Worm (Caenorhabditis elegans) whole organism, young adult: ENCODE data around the gene T22D1.18.
A peak's percentile ranks its signal among the peaks of the same experiment; 100 is the strongest.

ENCODE experiments used
- B0261.1 ChIP-seq: sonication (generic microtip); optimal IDR thresholded peaks from 2 replicates; lab custom pipeline; 2016; ENCODE audit warnings: mild to moderate bottlenecking, missing genetic modification characterization, moderate library complexity, missing compliant biosample characterization
- B0336.3 ChIP-seq: fragments of 200-800 bp; sonication (Bioruptor generic); IDR thresholded peaks from 2 replicates; pipeline ENCODE4 v1.3.6; 2022; ENCODE audit warnings: missing genetic modification characterization, missing compliant biosample characterization
- F49E8.2 ChIP-seq: sonication (generic microtip); optimal IDR thresholded peaks from 3 replicates; lab custom pipeline; 2017; ENCODE audit warnings: missing genetic modification characterization, mild to moderate bottlenecking, missing compliant biosample characterization, antibody characterized with exemption, moderate library complexity; ENCODE audit not compliant: insufficient read depth
- F52B5.7 ChIP-seq: sonication (generic microtip); optimal IDR thresholded peaks from 2 replicates; lab custom pipeline; 2016; ENCODE audit warnings: mild to moderate bottlenecking, missing genetic modification characterization, missing compliant biosample characterization
- F55B11.4 ChIP-seq: sonication (generic microtip); optimal IDR thresholded peaks from 2 replicates; lab custom pipeline; 2016; ENCODE audit warnings: missing compliant biosample characterization, missing genetic modification characterization, borderline replicate concordance; ENCODE audit not compliant: insufficient read depth
- F57A8.1 ChIP-seq: fragments of 200-800 bp; sonication (Bioruptor generic); optimal IDR thresholded peaks from 2 replicates; lab custom pipeline; 2018; ENCODE audit warnings: mild to moderate bottlenecking, missing genetic modification characterization, moderate library complexity, missing compliant biosample characterization
- Y67H2A.10 ChIP-seq: fragments of 200-800 bp; sonication (Bioruptor generic); conservative IDR thresholded peaks from 2 replicates; pipeline ENCODE4 v1.3.6; 2022; ENCODE audit warnings: missing genetic modification reagents, missing genetic modification characterization, missing compliant biosample characterization
- Y79H2A.3 ChIP-seq: fragments of 200-800 bp; sonication (Bioruptor generic); conservative IDR thresholded peaks from 2 replicates; pipeline ENCODE4 v1.3.6; 2022; ENCODE audit warnings: missing genetic modification reagents, missing genetic modification characterization, missing compliant biosample characterization
- aptf-3 ChIP-seq: fragments of 200-800 bp; sonication (Bioruptor generic); IDR thresholded peaks from 2 replicates; pipeline ENCODE4 v1.3.6; 2022; ENCODE audit warnings: missing genetic modification characterization, missing compliant biosample characterization
- athp-1 ChIP-seq: sonication (generic microtip); optimal IDR thresholded peaks from 2 replicates; lab custom pipeline; 2017; ENCODE audit warnings: mild to moderate bottlenecking, missing genetic modification characterization, missing compliant biosample characterization
- bed-2 ChIP-seq: fragments of 200-800 bp; sonication (Bioruptor generic); IDR thresholded peaks from 2 replicates; pipeline ENCODE4 v1.3.6; 2022; ENCODE audit warnings: missing genetic modification reagents, missing genetic modification characterization, missing compliant biosample characterization
- ceh-27 ChIP-seq: fragments of 200-800 bp; sonication (Bioruptor generic); optimal IDR thresholded peaks from 2 replicates; lab custom pipeline; 2018; ENCODE audit warnings: mild to moderate bottlenecking, missing genetic modification characterization, moderate library complexity, missing compliant biosample characterization
- ceh-40 ChIP-seq: fragments of 200-800 bp; sonication (Bioruptor generic); IDR thresholded peaks from 2 replicates; pipeline ENCODE4 v1.3.6; 2022; ENCODE audit warnings: missing genetic modification characterization, missing compliant biosample characterization
- ceh-58 ChIP-seq: fragments of 200-800 bp; sonication (Bioruptor generic); IDR thresholded peaks from 2 replicates; pipeline ENCODE4 v1.3.6; 2022; ENCODE audit warnings: missing genetic modification characterization, missing compliant biosample characterization
- ceh-79 ChIP-seq: sonication (generic microtip); optimal IDR thresholded peaks from 2 replicates; lab custom pipeline; 2017; ENCODE audit warnings: mild to moderate bottlenecking, missing genetic modification characterization, missing compliant biosample characterization
- ceh-91 ChIP-seq: fragments of 200-800 bp; sonication (Bioruptor generic); IDR thresholded peaks from 2 replicates; pipeline ENCODE4 v1.3.6; 2022; ENCODE audit warnings: missing genetic modification reagents, missing genetic modification characterization, missing compliant biosample characterization
- chd-7 ChIP-seq: sonication (generic microtip); optimal IDR thresholded peaks from 2 replicates; lab custom pipeline; 2016; ENCODE audit warnings: mild to moderate bottlenecking, missing genetic modification characterization, moderate library complexity, missing compliant biosample characterization
- die-1 ChIP-seq: sonication (generic microtip); optimal IDR thresholded peaks from 2 replicates; lab custom pipeline; 2016; ENCODE audit warnings: missing genotype, mild to moderate bottlenecking, missing genetic modification characterization, missing compliant biosample characterization
- dox-1 ChIP-seq: fragments of 200-800 bp; sonication (Bioruptor generic); IDR thresholded peaks from 2 replicates; pipeline ENCODE4 v1.3.6; 2022; ENCODE audit warnings: missing genetic modification reagents, missing genetic modification characterization, missing compliant biosample characterization
- dpff-1 ChIP-seq: sonication (generic microtip); optimal IDR thresholded peaks from 2 replicates; lab custom pipeline; 2017; ENCODE audit warnings: mild to moderate bottlenecking, missing genetic modification characterization, missing compliant biosample characterization
- egl-44 ChIP-seq: fragments of 200-800 bp; sonication (Bioruptor generic); IDR thresholded peaks from 2 replicates; pipeline ENCODE4 v1.3.6; 2022; ENCODE audit warnings: missing genetic modification reagents, missing genetic modification characterization, missing compliant biosample characterization
- gei-17 ChIP-seq: fragments of 200-800 bp; sonication (Bioruptor generic); optimal IDR thresholded peaks from 2 replicates; lab custom pipeline; 2018; ENCODE audit warnings: mild to moderate bottlenecking, missing genetic modification characterization, missing compliant biosample characterization
- hmg-1.2 ChIP-seq: fragments of 200-800 bp; sonication (Bioruptor generic); IDR thresholded peaks from 2 replicates; pipeline ENCODE4 v1.3.6; 2022; ENCODE audit warnings: missing genetic modification reagents, missing genetic modification characterization, missing compliant biosample characterization
- hmg-20 ChIP-seq: fragments of 200-800 bp; sonication (Bioruptor generic); IDR thresholded peaks from 2 replicates; pipeline ENCODE4 v1.3.6; 2022; ENCODE audit warnings: missing genetic modification reagents, missing genetic modification characterization, missing compliant biosample characterization
- hsf-1 ChIP-seq: fragments of 200-800 bp; sonication (Bioruptor generic); IDR thresholded peaks from 2 replicates; pipeline ENCODE4 v1.3.6; 2022; ENCODE audit warnings: missing genetic modification reagents, missing genetic modification characterization, missing compliant biosample characterization
- lag-1 ChIP-seq: fragments of 200-800 bp; sonication (Bioruptor generic); IDR thresholded peaks from 2 replicates; pipeline ENCODE4 v1.3.6; 2022; ENCODE audit warnings: missing genetic modification reagents, missing genetic modification characterization, missing compliant biosample characterization
- let-526 ChIP-seq: fragments of 200-800 bp; sonication (Bioruptor generic); IDR thresholded peaks from 2 replicates; pipeline ENCODE4 v1.3.6; 2022; ENCODE audit warnings: missing genetic modification reagents, missing genetic modification characterization, missing compliant biosample characterization
- let-607 ChIP-seq, 2 experiments: fragments of 200-800 bp in 1 of 2; sonication (Bioruptor generic) in 1 of 2; sonication (generic microtip) in 1 of 2; optimal IDR thresholded peaks; 2 replicates each; lab custom pipeline; 2016 to 2018; ENCODE audit warnings: mild to moderate bottlenecking in 2 of 2, missing compliant biosample characterization in 2 of 2, missing genetic modification characterization in 2 of 2, moderate library complexity in 2 of 2, missing genotype in 1 of 2
- lin-54 ChIP-seq: fragments of 200-800 bp; sonication (Bioruptor generic); optimal IDR thresholded peaks from 2 replicates; lab custom pipeline; 2018; ENCODE audit warnings: mild to moderate bottlenecking, missing genetic modification characterization, missing compliant biosample characterization
- madf-6 ChIP-seq: fragments of 200-800 bp; sonication (Bioruptor generic); IDR thresholded peaks from 2 replicates; pipeline ENCODE4 v1.3.6; 2022; ENCODE audit warnings: missing genetic modification reagents, missing genetic modification characterization, missing compliant biosample characterization
- mcd-1 ChIP-seq: fragments of 200-800 bp; sonication (Bioruptor generic); IDR thresholded peaks from 2 replicates; pipeline ENCODE4 v1.3.6; 2022; ENCODE audit warnings: missing genetic modification reagents, missing genetic modification characterization, missing compliant biosample characterization
- mel-28 ChIP-seq: sonication (generic microtip); optimal IDR thresholded peaks from 2 replicates; lab custom pipeline; 2016; ENCODE audit warnings: borderline replicate concordance, mild to moderate bottlenecking, missing genetic modification characterization, missing compliant biosample characterization
- nfya-1 ChIP-seq: sonication (generic microtip); optimal IDR thresholded peaks from 2 replicates; lab custom pipeline; 2017; ENCODE audit warnings: antibody characterized with exemption, missing compliant biosample characterization, missing genetic modification characterization, borderline replicate concordance; ENCODE audit not compliant: insufficient read depth
- nhr-179 ChIP-seq: sonication (generic microtip); optimal IDR thresholded peaks from 2 replicates; lab custom pipeline; 2016; ENCODE audit warnings: mild to moderate bottlenecking, missing genetic modification characterization, missing compliant biosample characterization
- nhr-90 ChIP-seq: sonication (generic microtip); optimal IDR thresholded peaks from 2 replicates; lab custom pipeline; 2016; ENCODE audit warnings: missing genotype, mild to moderate bottlenecking, missing genetic modification characterization, missing compliant biosample characterization
- pbrm-1 ChIP-seq: fragments of 200-800 bp; sonication (Bioruptor generic); IDR thresholded peaks from 2 replicates; pipeline ENCODE4 v1.3.6; 2022; ENCODE audit warnings: missing genetic modification reagents, missing genetic modification characterization, missing compliant biosample characterization
- pha-4 ChIP-seq: fragments of 150-350 bp; sonication (generic microtip); optimal IDR thresholded peaks from 2 replicates; lab custom pipeline; 2014; ENCODE audit warnings: missing biosample characterization, missing genetic modification reagents, missing genetic modification characterization
- sdz-38 ChIP-seq: sonication (generic microtip); optimal IDR thresholded peaks from 2 replicates; lab custom pipeline; 2016; ENCODE audit warnings: missing genotype, missing genetic modification characterization, missing compliant biosample characterization
- sea-2 ChIP-seq: fragments of 200-800 bp; sonication (Bioruptor generic); IDR thresholded peaks from 2 replicates; pipeline ENCODE4 v1.3.6; 2022; ENCODE audit warnings: missing genetic modification characterization, missing compliant biosample characterization
- snpc-3.4 ChIP-seq: sonication (generic microtip); optimal IDR thresholded peaks from 2 replicates; lab custom pipeline; 2017; ENCODE audit warnings: missing genetic modification characterization, mild to moderate bottlenecking, missing compliant biosample characterization, antibody characterized with exemption, moderate library complexity, missing genotype, missing genetic modification reagents
- snpc-4 ChIP-seq, 5 experiments: fragments of 150-350 bp in 1 of 5; sonication (generic microtip) in 4 of 5; optimal IDR thresholded peaks; 2 replicates each; lab custom pipeline; 2014 to 2018; ENCODE audit warnings: missing genetic modification characterization in 5 of 5, missing biosample characterization in 3 of 5, antibody characterized with exemption in 2 of 5, mild to moderate bottlenecking in 2 of 5, missing compliant biosample characterization in 2 of 5, missing genotype in 2 of 5, moderate library complexity in 2 of 5, missing genetic modification reagents in 1 of 5
- sptf-2 ChIP-seq: fragments of 200-800 bp; sonication (Bioruptor generic); optimal IDR thresholded peaks from 2 replicates; lab custom pipeline; 2018; ENCODE audit warnings: mild to moderate bottlenecking, missing genetic modification characterization, missing compliant biosample characterization
- tbp1 ChIP-seq: fragments of 200-800 bp; sonication (Bioruptor generic); optimal IDR thresholded peaks from 2 replicates; lab custom pipeline; 2018; ENCODE audit warnings: mild to moderate bottlenecking, missing genetic modification characterization, missing compliant biosample characterization
- unc-130 ChIP-seq: sonication (generic microtip); optimal IDR thresholded peaks from 2 replicates; lab custom pipeline; 2016; ENCODE audit warnings: missing genetic modification reagents, missing genetic modification characterization, missing compliant biosample characterization
- xnd-1 ChIP-seq: sonication (generic microtip); optimal IDR thresholded peaks from 2 replicates; lab custom pipeline; 2016; ENCODE audit warnings: missing genotype, missing genetic modification reagents, missing genetic modification characterization, missing compliant biosample characterization
- zim-3 ChIP-seq: sonication (generic microtip); optimal IDR thresholded peaks from 2 replicates; lab custom pipeline; 2017; ENCODE audit warnings: mild to moderate bottlenecking, missing genetic modification characterization, moderate library complexity, missing compliant biosample characterization
- ztf-6 ChIP-seq: fragments of 200-800 bp; sonication (Bioruptor generic); IDR thresholded peaks from 2 replicates; pipeline ENCODE4 v1.3.6; 2022; ENCODE audit warnings: missing genetic modification reagents, missing genetic modification characterization, missing compliant biosample characterization

T22D1.18 gene

DNA sequence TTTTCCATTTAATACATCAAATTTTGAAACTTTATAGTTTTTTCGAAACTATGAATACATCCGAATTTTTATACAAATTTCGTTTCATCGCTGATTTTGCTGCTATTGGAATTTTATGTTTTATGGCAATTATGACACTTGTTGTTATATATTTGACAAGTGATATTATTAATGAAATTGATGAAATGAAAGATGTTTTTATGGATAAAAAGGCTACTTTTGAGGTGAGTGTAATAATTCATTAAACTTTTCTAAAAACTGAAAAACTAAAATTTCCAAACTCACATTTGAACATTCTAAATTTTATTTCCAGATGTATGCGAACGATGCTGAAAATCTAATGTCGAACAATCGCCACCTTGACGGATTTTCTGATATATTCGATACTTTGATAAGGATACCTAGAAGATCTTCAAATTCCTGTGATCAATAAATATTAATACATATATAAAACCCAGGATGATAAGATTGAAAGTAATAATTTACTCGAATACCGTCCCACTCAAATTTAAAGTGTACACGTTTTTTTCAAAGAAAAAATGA is 13.9 kb downstream of the T22D1.18 start, which contains the start of the genes T22D1.17 and T22D1.8 (continued):
- no peak for TF ChIP-seq ceh-27 (GFP tag; lab: Kevin White, UChicago)
- TF ChIP-seq die-1 (tag; lab: Kevin White, UChicago): peak; percentile 21
- no peak for TF ChIP-seq aptf-3 (GFP tag; lab: Robert Waterston, UW)
- TF ChIP-seq let-607 (tag; optimal IDR thresholded peaks at IDR 0.05; lab: Kevin White, UChicago): no peak
- no peak for TF ChIP-seq dpff-1
- no peak for TF ChIP-seq sdz-38 (tag; lab: Kevin White, UChicago)
- TF ChIP-seq sea-2 (GFP tag; lab: Robert Waterston, UW): no peak
- no peak for TF ChIP-seq sptf-2 (GFP tag; lab: Kevin White, UChicago)
- TF ChIP-seq madf-6 (GFP tag; lab: Robert Waterston, UW): peak; percentile 76
- no peak for TF ChIP-seq snpc-4 (GFP tag; optimal IDR thresholded peaks at IDR 0.05; lab: Kevin White, UChicago)
- peak in 1 of 4 experiments; percentile 60 for TF ChIP-seq snpc-4 (tag; optimal IDR thresholded peaks at IDR 0.05; lab: Kevin White, UChicago)
- TF ChIP-seq unc-130 (GFP tag; lab: Kevin White, UChicago): peak; percentile 14
- TF ChIP-seq bed-2 (GFP tag; lab: Robert Waterston, UW): no peak
- TF ChIP-seq ceh-58 (GFP tag; lab: Robert Waterston, UW): no peak
- no peak for TF ChIP-seq ceh-79 (tag; lab: Kevin White, UChicago)
- TF ChIP-seq nfya-1 (tag; lab: Kevin White, UChicago): no peak
- TF ChIP-seq chd-7 (tag; lab: Kevin White, UChicago): no peak
- no peak for TF ChIP-seq F55B11.4 (tag; lab: Kevin White, UChicago)
- no peak for TF ChIP-seq athp-1 (tag; lab: Kevin White, UChicago)
- TF ChIP-seq Y79H2A.3 (GFP tag; lab: Robert Waterston, UW): no peak
- no peak for TF ChIP-seq dox-1 (GFP tag; lab: Robert Waterston, UW)
- TF ChIP-seq F52B5.7 (tag; lab: Kevin White, UChicago): peak; percentile 61
- TF ChIP-seq mcd-1 (GFP tag; lab: Robert Waterston, UW): no peak
- no peak for TF ChIP-seq egl-44 (GFP tag; lab: Robert Waterston, UW)
- TF ChIP-seq tbp1 (GFP tag; lab: Kevin White, UChicago): no peak
- peak; percentile 71 for TF ChIP-seq snpc-3.4
- TF ChIP-seq B0336.3: peak; percentile 10; the same call in 1 of the 2 replicates
- TF ChIP-seq Y67H2A.10 (GFP tag; lab: Robert Waterston, UW): no peak
- no peak for TF ChIP-seq zim-3
- TF ChIP-seq gei-17 (GFP tag; lab: Kevin White, UChicago): no peak
- no peak for TF ChIP-seq hmg-20 (GFP tag; lab: Robert Waterston, UW)
- TF ChIP-seq lag-1 (GFP tag; lab: Robert Waterston, UW): no peak
- TF ChIP-seq ceh-91 (GFP tag; lab: Robert Waterston, UW): no peak
- TF ChIP-seq lin-54 (GFP tag; lab: Kevin White, UChicago): peak; percentile 60
- no peak for TF ChIP-seq nhr-179
- TF ChIP-seq let-526 (GFP tag; lab: Robert Waterston, UW): no peak

DNA sequence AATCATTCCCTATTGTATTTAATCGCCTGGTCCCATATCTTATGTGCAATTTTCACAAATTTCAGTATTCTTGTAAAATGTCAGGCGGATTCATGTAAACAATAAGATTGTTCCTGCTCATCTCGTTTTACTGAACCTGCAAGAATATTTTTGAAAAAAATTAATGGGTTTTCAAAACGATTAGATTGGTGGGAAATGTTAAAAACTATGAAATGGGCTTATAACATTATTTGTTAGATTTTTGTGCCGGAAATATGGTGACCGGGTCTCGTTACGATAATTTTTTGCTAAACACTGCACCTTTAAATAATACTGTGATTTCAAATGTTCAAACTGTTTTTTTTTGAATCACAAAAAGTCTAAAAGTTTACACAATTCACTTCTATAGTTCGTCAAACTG is 14.5 kb downstream of the T22D1.18 start:
- 0 out of 2 replicates have a peak, but pooled peaks have one; percentile 21 for TF ChIP-seq hsf-1
- no peak for TF ChIP-seq chd-7 (tag; lab: Kevin White, UChicago)
- peak; percentile 77 for TF ChIP-seq Y79H2A.3 (GFP tag; lab: Robert Waterston, UW)
- peak; percentile 64; the same call in 1 of the 2 replicates for TF ChIP-seq madf-6 (GFP tag; lab: Robert Waterston, UW)
- TF ChIP-seq ceh-91 (GFP tag; lab: Robert Waterston, UW): no peak
- TF ChIP-seq mel-28: no peak
- TF ChIP-seq nhr-90: no peak
- TF ChIP-seq F57A8.1: no peak
- no peak for TF ChIP-seq xnd-1 (tag; lab: Kevin White, UChicago)
- peak; percentile 18 for TF ChIP-seq F49E8.2 (tag; lab: Kevin White, UChicago)
- 0 out of 2 replicates have a peak, but pooled peaks have one; percentile 25 for TF ChIP-seq pbrm-1
- peak; percentile 34 for TF ChIP-seq unc-130 (GFP tag; lab: Kevin White, UChicago)
- no peak for TF ChIP-seq ztf-6
- no peak for TF ChIP-seq ceh-40 (GFP tag; lab: Robert Waterston, UW)
- no peak for TF ChIP-seq B0261.1 (tag; lab: Kevin White, UChicago)
- no peak for TF ChIP-seq hmg-1.2
- TF ChIP-seq pha-4: no peak
